Fruit fly (Drosophila melanogaster) S2 (cell line): ENCODE data around the gene CG9288.

Experiments
- CG8478 ChIP-seq: fragments of >200 bp; optimal IDR thresholded peaks from 2 replicates; lab custom pipeline; 2018
- CTCF ChIP-seq, 2 experiments: fragments of >200 bp; optimal IDR thresholded peaks; 2 replicates each; lab custom pipeline; 2018

DNA sequence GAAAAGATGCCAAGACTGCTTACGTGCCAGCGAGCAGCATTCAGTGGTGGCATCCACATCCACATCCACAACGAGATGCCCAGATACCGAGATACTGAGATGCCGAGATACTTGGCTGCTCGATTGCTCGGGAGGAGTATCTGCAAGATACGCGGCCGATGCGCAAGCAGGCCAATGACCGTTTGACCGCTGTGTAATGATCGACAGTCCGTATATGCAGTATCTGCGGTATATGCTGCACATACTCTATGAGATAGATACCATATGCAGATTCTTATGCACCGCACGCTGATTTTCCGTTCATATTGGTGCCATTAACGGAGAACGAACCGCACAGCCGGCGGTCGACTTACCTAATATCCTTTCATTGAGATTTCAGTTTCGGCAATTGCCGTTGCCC is 29.8 kb downstream of the CG9288 start:
- TF ChIP-seq CTCF (optimal IDR thresholded peaks at IDR 0.05; lab: Kevin White, UChicago) (no peak), CG8478 (lab: Kevin White, UChicago) (no peak)
